Fruit fly (Drosophila melanogaster): Measurements from ENCODE around the gene CG14456.

The CG14456 gene

dm6 chr3L:22717137-22717767 lies 30.2 kb downstream of the CG14456 start, which contains the start of the genes ArfGAP3 and CG32452 (continued):
- TF ChIP-seq CG11085 (GFP tag; IDR thresholded peaks at IDR 0.05) (peak; percentile 72), Lpt (GFP tag; optimal IDR thresholded peaks at IDR 0.05) (no peak), gcm2 (GFP tag; optimal IDR thresholded peaks at IDR 0.05) (no peak), CG16863 (GFP tag; optimal IDR thresholded peaks at IDR 0.05) (no peak), CG10959 (GFP tag; IDR thresholded peaks at IDR 0.05) (0 out of 2 replicates have a peak, but pooled peaks have one; percentile 36), Hr3 (GFP tag; optimal IDR thresholded peaks at IDR 0.05) (peak; percentile 67), CG1529 (GFP tag; optimal IDR thresholded peaks at IDR 0.05) (peak; percentile 29), p53 (GFP tag; optimal IDR thresholded peaks at IDR 0.05) (peak; percentile 46), Lhr (GFP tag; optimal IDR thresholded peaks at IDR 0.05) (peak; percentile 72), onecut (GFP tag; IDR thresholded peaks at IDR 0.05) (peak; percentile 50), CG7745 (tag; optimal IDR thresholded peaks at IDR 0.05) (no peak), Dip3 (GFP tag; optimal IDR thresholded peaks at IDR 0.05) (peak; percentile 57), slou (GFP tag; optimal IDR thresholded peaks at IDR 0.05) (peak; percentile 53), fru (optimal IDR thresholded peaks at IDR 0.05) (no peak), Ptx1 (GFP tag; IDR thresholded peaks at IDR 0.05) (peak; percentile 80), CG7839 (tag; optimal IDR thresholded peaks at IDR 0.05) (peak; percentile 72), dan (GFP tag; IDR thresholded peaks at IDR 0.05) (no peak), bcd (GFP tag; optimal IDR thresholded peaks at IDR 0.05) (peak; percentile 67), zen (tag; optimal IDR thresholded peaks at IDR 0.05) (peak; percentile 66), pros (GFP tag; optimal IDR thresholded peaks at IDR 0.05) (no peak), gsb-n (tag; optimal IDR thresholded peaks at IDR 0.05) (peak; percentile 68), Ada2b (GFP tag; IDR thresholded peaks at IDR 0.05) (peak; percentile 77), Chrac-16 (GFP tag; optimal IDR thresholded peaks at IDR 0.05) (peak; percentile 80), salm (tag; optimal IDR thresholded peaks at IDR 0.05) (no peak), CG34224 (GFP tag; IDR thresholded peaks at IDR 0.05; ENCODE audit: partially characterized antibody) (peak; percentile 68), MTF-1 (GFP tag; optimal IDR thresholded peaks at IDR 0.05; ENCODE audit: borderline replicate concordance) (peak; percentile 50), ci (GFP tag; IDR thresholded peaks at IDR 0.05) (peak; percentile 77), Neu2 (GFP tag; optimal IDR thresholded peaks at IDR 0.05; ENCODE audit: borderline replicate concordance) (no peak), CG13894 (tag; optimal IDR thresholded peaks at IDR 0.05) (peak; percentile 66), Sry-δ (GFP tag; optimal IDR thresholded peaks at IDR 0.05) (peak; percentile 56), CG18476 (GFP tag; optimal IDR thresholded peaks at IDR 0.05) (peak; percentile 69), crc (GFP tag; optimal IDR thresholded peaks at IDR 0.05) (peak; percentile 26), twi (tag; optimal IDR thresholded peaks at IDR 0.05) (peak; percentile 62), CG17361 (GFP tag; IDR thresholded peaks at IDR 0.05) (peak; percentile 92), stwl (tag; optimal IDR thresholded peaks at IDR 0.05) (peak; percentile 51), CG10321 (GFP tag; IDR thresholded peaks at IDR 0.05) (no peak), peb (GFP tag; IDR thresholded peaks at IDR 0.05) (no peak), CG7556 (GFP tag; optimal IDR thresholded peaks at IDR 0.05) (peak; percentile 76), abd-A (tag; optimal IDR thresholded peaks at IDR 0.05) (no peak), Adf1 (GFP tag; IDR thresholded peaks at IDR 0.05) (peak; percentile 31; the same call in 1 of the 2 replicates), Bdp1 (GFP tag; optimal IDR thresholded peaks at IDR 0.05) (peak; percentile 52), CG11398 (GFP tag; optimal IDR thresholded peaks at IDR 0.05) (peak; percentile 27), Mrtf (GFP tag; IDR thresholded peaks at IDR 0.05) (no peak; the same call in 2 of the 3 replicates), CG33213 (GFP tag; optimal IDR thresholded peaks at IDR 0.05) (peak; percentile 47), CG10543 (GFP tag; optimal IDR thresholded peaks at IDR 0.05) (peak; percentile 81), ara (GFP tag; IDR thresholded peaks at IDR 0.05) (peak; percentile 53), Rx (GFP tag; IDR thresholded peaks at IDR 0.05) (peak; percentile 53; the same call in 1 of the 2 replicates), CG14441 (GFP tag; IDR thresholded peaks at IDR 0.05) (peak; percentile 79), lilli (GFP tag; optimal IDR thresholded peaks at IDR 0.05) (peak; percentile 86), sens-2 (GFP tag; IDR thresholded peaks at IDR 0.05) (no peak), pb (GFP tag; optimal IDR thresholded peaks at IDR 0.05) (no peak)
